Worm (Caenorhabditis elegans): ENCODE measurements around the gene srx-114.

DNA sequence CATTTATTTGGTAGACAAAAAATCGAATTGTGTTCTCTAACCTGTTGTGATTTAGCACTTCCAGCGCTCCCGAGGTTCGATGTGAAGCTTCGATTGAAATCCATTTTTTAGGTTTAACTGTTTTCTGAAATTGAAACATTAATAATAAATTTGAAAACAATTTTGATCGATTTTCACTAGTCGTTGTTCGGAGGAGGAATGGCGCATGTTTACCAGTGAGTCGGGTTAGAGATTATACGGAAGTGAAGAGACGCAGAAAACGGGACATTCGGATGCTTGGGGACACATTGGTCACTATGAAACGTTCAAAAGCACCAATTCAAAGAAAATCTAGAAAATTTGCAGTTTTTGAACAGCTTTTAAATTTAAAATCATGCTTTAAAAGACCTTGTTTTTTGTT lies 34.2 kb downstream of the srx-114 start, which contains the start of gene fbxl-3:
- TF ChIP-seq snpc-4 (tag; optimal IDR thresholded peaks at IDR 0.05) (no peak), unc-62 (GFP tag; optimal IDR thresholded peaks at IDR 0.05) (no peak), ztf-11 (tag; optimal IDR thresholded peaks at IDR 0.05) (no peak)
